In the genomic region with DNA sequence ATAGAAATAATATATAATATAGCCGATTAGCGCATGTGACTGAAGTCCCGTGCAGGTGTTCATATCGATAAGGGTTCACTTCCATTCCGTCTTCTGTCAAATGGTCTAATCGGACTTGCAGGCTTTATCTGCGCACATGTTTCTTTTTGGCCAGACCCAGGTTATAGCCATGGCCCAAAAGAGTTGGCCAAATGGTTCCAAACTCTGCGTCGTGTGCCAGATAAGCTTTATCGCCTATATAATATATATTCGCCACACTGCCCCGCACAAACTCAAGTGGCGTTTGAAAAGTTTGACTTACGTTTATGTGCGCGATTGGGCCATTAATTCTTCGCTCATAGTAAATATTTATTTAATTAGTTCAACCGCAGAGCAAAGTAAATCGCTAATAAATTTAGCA, we compare ENCODE assay signal across 4 fruit fly cellular contexts.
TF ChIP-seq lines count a peak whose summit lies in the region.

No protein-coding gene starts in this region.

- no peak for TF ChIP-seq CTCF in whole organism, embryonic (GFP tag; optimal IDR thresholded peaks at IDR 0.05; lab: Kevin White, UChicago)

TF ChIP-seq in whole organism, adult, 20 proteins besides CTCF, POLR2A, EP300 and RAD21:
- TF ChIP-seq Mnt (GFP tag; optimal IDR thresholded peaks at IDR 0.05; lab: Kevin White, UChicago): peak; percentile 41
- peak; percentile 76 for TF ChIP-seq cic (GFP tag; optimal IDR thresholded peaks at IDR 0.05; lab: Kevin White, UChicago)
- TF ChIP-seq CG14711 (tag; optimal IDR thresholded peaks at IDR 0.05; lab: Kevin White, UChicago): no peak

TF ChIP-seq in whole organism, embryonic, 481 proteins besides CTCF, POLR2A, EP300 and RAD21:
- TF ChIP-seq Lpt (GFP tag; optimal IDR thresholded peaks at IDR 0.05; lab: Kevin White, UChicago): no peak
- TF ChIP-seq dmrt99B (tag; optimal IDR thresholded peaks at IDR 0.05; lab: Kevin White, UChicago): no peak
- no peak for TF ChIP-seq CG8281 (tag; optimal IDR thresholded peaks at IDR 0.05; lab: Kevin White, UChicago)
- TF ChIP-seq en (GFP tag; optimal IDR thresholded peaks at IDR 0.05; lab: Kevin White, UChicago): no peak
- TF ChIP-seq cad (GFP tag; optimal IDR thresholded peaks at IDR 0.05; lab: Kevin White, UChicago): no peak
- no peak for TF ChIP-seq CG10543 (GFP tag; optimal IDR thresholded peaks at IDR 0.05; lab: Kevin White, UChicago)
- TF ChIP-seq mirr (GFP tag; optimal IDR thresholded peaks at IDR 0.05; lab: Kevin White, UChicago): peak; percentile 19
- no peak for TF ChIP-seq Oaz (GFP tag; IDR thresholded peaks at IDR 0.05; lab: Robert Waterston, UW)
- no peak for TF ChIP-seq sug (tag; optimal IDR thresholded peaks at IDR 0.05; lab: Kevin White, UChicago)
- TF ChIP-seq CG12299 (tag; optimal IDR thresholded peaks at IDR 0.05; lab: Kevin White, UChicago): no peak
- TF ChIP-seq E2f1 (GFP tag; IDR thresholded peaks at IDR 0.05; lab: Robert Waterston, UW): no peak
- no peak for TF ChIP-seq grau (tag; optimal IDR thresholded peaks at IDR 0.05; lab: Kevin White, UChicago)
- TF ChIP-seq twi (tag; optimal IDR thresholded peaks at IDR 0.05; lab: Kevin White, UChicago): no peak
- peak; percentile 94 for TF ChIP-seq cwo (GFP tag; optimal IDR thresholded peaks at IDR 0.05; lab: Kevin White, UChicago)
- no peak for TF ChIP-seq CG4617 (GFP tag; optimal IDR thresholded peaks at IDR 0.05; lab: Kevin White, UChicago; ENCODE audit: borderline replicate concordance)
- TF ChIP-seq Med (GFP tag; lab: Kevin White, UChicago): peak; percentile 12
- no peak for TF ChIP-seq Nf-YC (tag; optimal IDR thresholded peaks at IDR 0.05; lab: Kevin White, UChicago)
- TF ChIP-seq ind (GFP tag; optimal IDR thresholded peaks at IDR 0.05; lab: Kevin White, UChicago): no peak
- no peak for TF ChIP-seq CG8765 (GFP tag; IDR thresholded peaks at IDR 0.05; lab: Robert Waterston, UW)
- TF ChIP-seq prd (optimal IDR thresholded peaks at IDR 0.05; lab: Kevin White, UChicago): no peak
- TF ChIP-seq prd (GFP tag; IDR thresholded peaks at IDR 0.05; lab: Robert Waterston, UW): no peak
- TF ChIP-seq kay (GFP tag; optimal IDR thresholded peaks at IDR 0.05; lab: Kevin White, UChicago): no peak
- no peak for TF ChIP-seq CG12769 (tag; optimal IDR thresholded peaks at IDR 0.05; lab: Kevin White, UChicago)
- peak; percentile 93 for TF ChIP-seq exex (tag; optimal IDR thresholded peaks at IDR 0.05; lab: Kevin White, UChicago)
- TF ChIP-seq CG14965 (GFP tag; optimal IDR thresholded peaks at IDR 0.05; lab: Kevin White, UChicago; ENCODE audit: borderline replicate concordance): no peak

TF ChIP-seq in whole organism, prepupa, 60 proteins besides CTCF, POLR2A, EP300 and RAD21:
- TF ChIP-seq Sox15 (GFP tag; optimal IDR thresholded peaks at IDR 0.05; lab: Kevin White, UChicago) (no peak), vri (GFP tag; optimal IDR thresholded peaks at IDR 0.05; lab: Kevin White, UChicago) (peak; percentile 67)

TF ChIP-seq in whole organism, wandering third instar larva, 38 proteins besides CTCF, POLR2A, EP300 and RAD21:
- TF ChIP-seq fru (GFP tag; optimal IDR thresholded peaks at IDR 0.05; lab: Kevin White, UChicago) (no peak), N (GFP tag; optimal IDR thresholded peaks at IDR 0.05; lab: Kevin White, UChicago) (no peak), Hr78 (GFP tag; optimal IDR thresholded peaks at IDR 0.05; lab: Kevin White, UChicago) (no peak), br (GFP tag; optimal IDR thresholded peaks at IDR 0.05; lab: Kevin White, UChicago) (no peak), CG9705 (GFP tag; optimal IDR thresholded peaks at IDR 0.05; lab: Kevin White, UChicago) (no peak), tai (GFP tag; optimal IDR thresholded peaks at IDR 0.05; lab: Kevin White, UChicago) (no peak), Hr83 (GFP tag; optimal IDR thresholded peaks at IDR 0.05; lab: Kevin White, UChicago; ENCODE audit: poor library complexity, severe bottlenecking) (no peak), dsf (GFP tag; optimal IDR thresholded peaks at IDR 0.05; lab: Kevin White, UChicago; ENCODE audit: borderline replicate concordance) (no peak), Dif (GFP tag; optimal IDR thresholded peaks at IDR 0.05; lab: Kevin White, UChicago; ENCODE audit: partially characterized antibody) (peak; percentile 5), h (GFP tag; optimal IDR thresholded peaks at IDR 0.05; lab: Kevin White, UChicago) (peak; percentile 74), Mio (GFP tag; optimal IDR thresholded peaks at IDR 0.05; lab: Kevin White, UChicago) (no peak), Hnf4 (GFP tag; optimal IDR thresholded peaks at IDR 0.05; lab: Kevin White, UChicago) (no peak), woc (GFP tag; optimal IDR thresholded peaks at IDR 0.05; lab: Kevin White, UChicago) (no peak), sv (GFP tag; optimal IDR thresholded peaks at IDR 0.05; lab: Kevin White, UChicago) (no peak), Vsx2 (GFP tag; optimal IDR thresholded peaks at IDR 0.05; lab: Kevin White, UChicago; ENCODE audit: partially characterized antibody) (no peak), OdsH (GFP tag; optimal IDR thresholded peaks at IDR 0.05; lab: Kevin White, UChicago) (no peak), dl (GFP tag; optimal IDR thresholded peaks at IDR 0.05; lab: Kevin White, UChicago; ENCODE audit: insufficient read depth in 1 of 2, partially characterized antibody in 2 of 2) (no peak)
